Fruit fly (Drosophila melanogaster) whole organism, prepupa: ENCODE data around the gene cana.

ENCODE experiments used
- CG10669 ChIP-seq: fragments of 200-800 bp; sonication (Bioruptor generic); optimal IDR thresholded peaks from 3 replicates; lab custom pipeline; 2018; ENCODE audit warnings: missing biosample characterization, mild to moderate bottlenecking, missing genetic modification characterization, moderate library complexity
- CG11762 ChIP-seq: fragments of 200-800 bp; sonication (Bioruptor generic); optimal IDR thresholded peaks from 3 replicates; lab custom pipeline; 2016; ENCODE audit warnings: missing biosample characterization, missing genetic modification characterization; ENCODE audit not compliant: insufficient read depth
- CG11902 ChIP-seq: fragments of 200-800 bp; sonication (Bioruptor generic); optimal IDR thresholded peaks from 3 replicates; lab custom pipeline; 2016; ENCODE audit warnings: missing biosample characterization, missing genetic modification characterization
- CG1621 ChIP-seq: fragments of 200-800 bp; sonication (Bioruptor generic); optimal IDR thresholded peaks from 3 replicates; lab custom pipeline; 2018; ENCODE audit warnings: missing biosample characterization, mild to moderate bottlenecking, missing genetic modification characterization
- CG16779 ChIP-seq: fragments of 200-800 bp; sonication (Bioruptor generic); optimal IDR thresholded peaks from 3 replicates; lab custom pipeline; 2017; ENCODE audit warnings: missing biosample characterization, mild to moderate bottlenecking, missing genetic modification characterization
- CG3032 ChIP-seq: fragments of 200-800 bp; optimal IDR thresholded peaks from 2 replicates; lab custom pipeline; 2019; ENCODE audit warnings: missing biosample characterization, mild to moderate bottlenecking, missing genetic modification characterization, moderate library complexity
- CG31627 ChIP-seq: fragments of 200-800 bp; sonication (Bioruptor generic); optimal IDR thresholded peaks from 3 replicates; lab custom pipeline; 2016; ENCODE audit warnings: missing biosample characterization, missing genetic modification characterization
- CG34406 ChIP-seq: fragments of 200-800 bp; sonication (Bioruptor generic); optimal IDR thresholded peaks from 3 replicates; lab custom pipeline; 2016; ENCODE audit warnings: missing biosample characterization, missing genetic modification characterization
- CG3919 ChIP-seq: fragments of 200-800 bp; sonication (Bioruptor generic); optimal IDR thresholded peaks from 3 replicates; lab custom pipeline; 2016; ENCODE audit warnings: missing biosample characterization, missing genetic modification characterization
- CG4318 ChIP-seq: fragments of 200-800 bp; sonication (Bioruptor generic); optimal IDR thresholded peaks from 3 replicates; lab custom pipeline; 2017; ENCODE audit warnings: missing biosample characterization, mild to moderate bottlenecking, missing genetic modification characterization
- CG6163 ChIP-seq: fragments of 200-800 bp; sonication (Bioruptor generic); IDR thresholded peaks from 3 replicates; pipeline ENCODE4 v1.3.6; 2022; ENCODE audit warnings: missing biosample characterization, missing genetic modification characterization
- CG6792 ChIP-seq: fragments of 200-800 bp; sonication (Bioruptor generic); optimal IDR thresholded peaks from 3 replicates; lab custom pipeline; 2016; ENCODE audit warnings: missing biosample characterization, missing genetic modification characterization
- CG6808 ChIP-seq: fragments of 200-800 bp; sonication (Bioruptor generic); optimal IDR thresholded peaks from 3 replicates; lab custom pipeline; 2017; ENCODE audit warnings: missing biosample characterization, missing genetic modification characterization, mild to moderate bottlenecking, moderate library complexity, missing genetic modification reagents
- CG6854 ChIP-seq: fragments of 200-800 bp; sonication (Bioruptor generic); optimal IDR thresholded peaks from 2 replicates; lab custom pipeline; 2017; ENCODE audit warnings: missing biosample characterization, mild to moderate bottlenecking, missing genetic modification characterization
- CG7368 ChIP-seq: fragments of 200-800 bp; sonication (Bioruptor generic); optimal IDR thresholded peaks from 3 replicates; lab custom pipeline; 2016; ENCODE audit warnings: missing biosample characterization, missing genetic modification characterization
- CG8319 ChIP-seq: fragments of 200-800 bp; sonication (Bioruptor generic); optimal IDR thresholded peaks from 3 replicates; lab custom pipeline; 2016; ENCODE audit warnings: missing biosample characterization, missing genetic modification characterization
- CG8632 ChIP-seq: fragments of 200-800 bp; sonication (Bioruptor generic); optimal IDR thresholded peaks from 3 replicates; lab custom pipeline; 2016; ENCODE audit warnings: missing biosample characterization, missing genetic modification characterization
- CG9139 ChIP-seq: fragments of 200-800 bp; sonication (Bioruptor generic); optimal IDR thresholded peaks from 3 replicates; lab custom pipeline; 2017; ENCODE audit warnings: missing biosample characterization, mild to moderate bottlenecking, missing genetic modification characterization
- Eip75B ChIP-seq: fragments of 200-800 bp; sonication (Bioruptor generic); optimal IDR thresholded peaks from 3 replicates; lab custom pipeline; 2016; ENCODE audit warnings: missing biosample characterization, missing genetic modification characterization
- Eip78C ChIP-seq: fragments of 200-800 bp; sonication (Bioruptor generic); peaks from one replicate; lab custom pipeline; 2016; ENCODE audit warnings: missing biosample characterization, missing genetic modification characterization
- Eip93F ChIP-seq: fragments of 200-800 bp; sonication (Bioruptor generic); optimal IDR thresholded peaks from 2 replicates; lab custom pipeline; 2016; ENCODE audit warnings: missing biosample characterization, mild to moderate bottlenecking, missing genetic modification characterization
- Ets96B ChIP-seq: fragments of 200-800 bp; optimal IDR thresholded peaks from 2 replicates; lab custom pipeline; 2019; ENCODE audit warnings: missing biosample characterization, mild to moderate bottlenecking, missing genetic modification characterization, moderate library complexity
- Gug ChIP-seq: fragments of 200-800 bp; sonication (Bioruptor generic); IDR thresholded peaks from 2 replicates; pipeline ENCODE4 v1.3.6; 2022; ENCODE audit warnings: missing biosample characterization, missing genetic modification characterization
- Hr38 ChIP-seq: sonication (Bioruptor generic); optimal IDR thresholded peaks from 2 replicates; lab custom pipeline; 2016; ENCODE audit warnings: missing biosample characterization, missing genetic modification characterization
- Hr39 ChIP-seq: fragments of 200-800 bp; sonication (Bioruptor generic); optimal IDR thresholded peaks from 2 replicates; lab custom pipeline; 2016; ENCODE audit warnings: missing biosample characterization, missing genetic modification characterization
- Hr4 ChIP-seq: fragments of 200-800 bp; sonication (Bioruptor generic); optimal IDR thresholded peaks from 3 replicates; lab custom pipeline; 2016; ENCODE audit warnings: missing biosample characterization, missing genetic modification characterization
- Lpt ChIP-seq: fragments of 200-800 bp; sonication (Bioruptor generic); optimal IDR thresholded peaks from 3 replicates; lab custom pipeline; 2016; ENCODE audit warnings: missing biosample characterization, missing genetic modification characterization
- Met ChIP-seq: fragments of 200-800 bp; sonication (Bioruptor generic); optimal IDR thresholded peaks from 3 replicates; lab custom pipeline; 2016; ENCODE audit warnings: missing biosample characterization, missing genetic modification characterization
- OdsH ChIP-seq: fragments of 200-800 bp; sonication (Bioruptor generic); optimal IDR thresholded peaks from 3 replicates; lab custom pipeline; 2016; ENCODE audit warnings: missing biosample characterization, missing genetic modification characterization
- Smox ChIP-seq: fragments of 200-800 bp; sonication (Bioruptor generic); optimal IDR thresholded peaks from 3 replicates; lab custom pipeline; 2016; ENCODE audit warnings: missing biosample characterization, missing genetic modification characterization
- Sox102F ChIP-seq: fragments of 200-800 bp; sonication (Bioruptor generic); optimal IDR thresholded peaks from 2 replicates; lab custom pipeline; 2016; ENCODE audit warnings: missing biosample characterization, mild to moderate bottlenecking, missing genetic modification characterization
- Sox15 ChIP-seq: fragments of 200-800 bp; sonication (Bioruptor generic); optimal IDR thresholded peaks from 3 replicates; lab custom pipeline; 2016; ENCODE audit warnings: missing biosample characterization, missing genetic modification characterization
- achi ChIP-seq: fragments of 200-800 bp; sonication (Bioruptor generic); optimal IDR thresholded peaks from 3 replicates; lab custom pipeline; 2016; ENCODE audit warnings: missing biosample characterization, missing genetic modification characterization
- acj6 ChIP-seq: fragments of 200-800 bp; sonication (Bioruptor generic); optimal IDR thresholded peaks from 3 replicates; lab custom pipeline; 2016; ENCODE audit warnings: missing biosample characterization, missing genetic modification characterization
- cyc ChIP-seq: fragments of 200-800 bp; sonication (Bioruptor generic); optimal IDR thresholded peaks from 3 replicates; lab custom pipeline; 2016; ENCODE audit warnings: missing biosample characterization, missing genetic modification characterization
- dsx ChIP-seq: fragments of 200-800 bp; optimal IDR thresholded peaks from 3 replicates; lab custom pipeline; 2019; ENCODE audit warnings: missing biosample characterization, mild to moderate bottlenecking, missing genetic modification characterization, moderate library complexity; ENCODE audit not compliant: poor library complexity, severe bottlenecking
- eg ChIP-seq: fragments of 200-800 bp; sonication (Bioruptor generic); IDR thresholded peaks from 3 replicates; pipeline ENCODE4 v1.3.6; 2022; ENCODE audit warnings: missing biosample characterization, missing genetic modification characterization
- esn ChIP-seq: fragments of 200-800 bp; sonication (Bioruptor generic); optimal IDR thresholded peaks from 2 replicates; lab custom pipeline; 2016; ENCODE audit warnings: missing biosample characterization, mild to moderate bottlenecking, missing genetic modification characterization, moderate library complexity
- fd85E ChIP-seq: fragments of 200-800 bp; sonication (Bioruptor generic); optimal IDR thresholded peaks from 3 replicates; lab custom pipeline; 2016; ENCODE audit warnings: missing biosample characterization, missing genetic modification characterization
- fkh ChIP-seq: fragments of 200-800 bp; sonication (Bioruptor generic); optimal IDR thresholded peaks from 3 replicates; lab custom pipeline; 2017; ENCODE audit warnings: missing biosample characterization, mild to moderate bottlenecking, missing genetic modification characterization, moderate library complexity
- lz ChIP-seq: fragments of 200-800 bp; sonication (Bioruptor generic); optimal IDR thresholded peaks from 3 replicates; lab custom pipeline; 2016; ENCODE audit warnings: missing biosample characterization, missing genetic modification characterization
- salr ChIP-seq, 2 experiments: fragments of 200-800 bp; sonication (Bioruptor generic); optimal IDR thresholded peaks; 3 replicates each; lab custom pipeline; 2016 to 2018; ENCODE audit warnings: missing biosample characterization in 2 of 2, missing genetic modification characterization in 2 of 2, mild to moderate bottlenecking in 1 of 2
- spab ChIP-seq: fragments of 200-800 bp; sonication (Bioruptor generic); optimal IDR thresholded peaks from 2 replicates; lab custom pipeline; 2017; ENCODE audit warnings: missing biosample characterization, mild to moderate bottlenecking, missing genetic modification characterization, missing genetic modification reagents
- ss ChIP-seq, 2 experiments: fragments of 200-800 bp; sonication (Bioruptor generic); optimal IDR thresholded peaks; 2 replicates in 1 of 2; 3 replicates in 1 of 2; lab custom pipeline; 2017 to 2018; ENCODE audit warnings: mild to moderate bottlenecking in 2 of 2, missing biosample characterization in 2 of 2, missing genetic modification characterization in 2 of 2, moderate library complexity in 1 of 2
- svp ChIP-seq: fragments of 200-800 bp; sonication (Bioruptor generic); peaks from one replicate; lab custom pipeline; 2016; ENCODE audit warnings: missing biosample characterization, missing genetic modification characterization
- topi ChIP-seq: fragments of 200-800 bp; sonication (Bioruptor generic); optimal IDR thresholded peaks from 3 replicates; lab custom pipeline; 2016; ENCODE audit warnings: missing biosample characterization, missing genetic modification characterization
- vri ChIP-seq: fragments of 200-800 bp; sonication (Bioruptor generic); optimal IDR thresholded peaks from 3 replicates; lab custom pipeline; 2016; ENCODE audit warnings: missing biosample characterization, mild to moderate bottlenecking, missing genetic modification characterization

Gene cana

dm6 chr2L:11323917-11324316 lies 54.3 kb downstream of the cana start (continued):
- TF ChIP-seq Eip93F (GFP tag; lab: Kevin White, UChicago) (peak; percentile 57), esn (GFP tag; lab: Kevin White, UChicago) (peak; percentile 94), Lpt (GFP tag; lab: Kevin White, UChicago) (peak; percentile 93), eg (GFP tag; lab: Robert Waterston, UW) (peak; percentile 96), lz (GFP tag; lab: Kevin White, UChicago) (peak; percentile 92), CG8632 (GFP tag; lab: Kevin White, UChicago) (peak; percentile 91), ss (GFP tag; optimal IDR thresholded peaks at IDR 0.05; lab: Kevin White, UChicago) (peak; percentile 90 to 94), Hr38 (peak; percentile 24), Hr4 (GFP tag; lab: Kevin White, UChicago) (peak; percentile 95), CG9139 (GFP tag; lab: Kevin White, UChicago) (peak; percentile 94), Smox (GFP tag; lab: Kevin White, UChicago) (peak; percentile 89), vri (GFP tag; lab: Kevin White, UChicago) (peak; percentile 92), CG6808 (GFP tag; lab: Kevin White, UChicago) (peak; percentile 94), Hr39 (peak; percentile 94), fd85E (peak; percentile 71), salr (GFP tag; optimal IDR thresholded peaks at IDR 0.05; lab: Kevin White, UChicago) (peak; percentile 93 to 94), CG4318 (peak; percentile 86), spab (GFP tag; lab: Kevin White, UChicago) (peak; percentile 93), Sox15 (GFP tag; lab: Kevin White, UChicago) (peak; percentile 82), OdsH (GFP tag; lab: Kevin White, UChicago) (peak; percentile 92), acj6 (peak; percentile 95), CG34406 (GFP tag; lab: Kevin White, UChicago) (peak; percentile 91), Sox102F (peak; percentile 93), achi (GFP tag; lab: Kevin White, UChicago) (peak; percentile 93), CG1621 (tag; lab: Kevin White, UChicago) (peak; percentile 96), Gug (GFP tag; lab: Robert Waterston, UW) (peak; percentile 91)
- TF ChIP-seq, all 60 proteins: peak for 59

DNA sequence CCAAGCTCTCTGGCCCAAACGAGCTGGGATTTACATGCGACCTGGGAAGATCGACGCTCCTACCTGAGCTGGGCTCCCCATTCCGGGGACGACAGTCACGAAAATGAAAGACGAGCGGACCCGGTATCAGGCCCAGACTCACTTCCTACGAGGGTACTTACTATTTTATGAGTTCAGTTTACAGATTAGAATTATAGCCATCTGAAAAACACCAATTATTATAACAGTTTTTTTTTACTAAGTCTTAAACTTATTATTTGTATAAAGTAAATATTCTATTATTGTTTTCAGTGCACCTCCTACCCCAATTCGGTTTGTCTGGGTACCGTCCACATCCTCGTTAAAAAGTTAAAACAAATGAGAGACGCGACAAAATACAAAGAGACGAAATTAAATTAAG lies 56.8 kb downstream of the cana start:
- peak; percentile 15 for TF ChIP-seq CG34406 (GFP tag; lab: Kevin White, UChicago)
- peak; percentile 85 for TF ChIP-seq svp (GFP tag; lab: Kevin White, UChicago)
- peak; percentile 59 for TF ChIP-seq Met (GFP tag; lab: Kevin White, UChicago)
- TF ChIP-seq Hr4 (GFP tag; lab: Kevin White, UChicago): no peak
- no peak for TF ChIP-seq CG11762 (GFP tag; lab: Kevin White, UChicago)
- peak; percentile 16 for TF ChIP-seq acj6
- TF ChIP-seq Sox15 (GFP tag; lab: Kevin White, UChicago): peak; percentile 11
- no peak for TF ChIP-seq CG6854 (GFP tag; lab: Kevin White, UChicago)
- TF ChIP-seq Eip75B (GFP tag; lab: Kevin White, UChicago): peak; percentile 53
- peak; percentile 52 for TF ChIP-seq achi (GFP tag; lab: Kevin White, UChicago)
- TF ChIP-seq dsx (GFP tag; lab: Kevin White, UChicago): peak; percentile 28
- peak; percentile 39 for TF ChIP-seq lz (GFP tag; lab: Kevin White, UChicago)
- no peak for TF ChIP-seq CG4318
- TF ChIP-seq vri (GFP tag; lab: Kevin White, UChicago): no peak
- no peak for TF ChIP-seq esn (GFP tag; lab: Kevin White, UChicago)
- no peak for TF ChIP-seq CG16779 (tag; lab: Kevin White, UChicago)
- TF ChIP-seq spab (GFP tag; lab: Kevin White, UChicago): peak; percentile 35
- peak; percentile 46 for TF ChIP-seq Ets96B (tag; lab: Kevin White, UChicago)
- peak; percentile 83 for TF ChIP-seq CG6163
- no peak for TF ChIP-seq Sox102F
- TF ChIP-seq topi: peak; percentile 60
- TF ChIP-seq cyc: peak; percentile 69
- TF ChIP-seq CG6792 (GFP tag; lab: Kevin White, UChicago): peak; percentile 41
- peak; percentile 16 for TF ChIP-seq CG7368
- peak; percentile 41 for TF ChIP-seq CG3032 (tag; lab: Kevin White, UChicago)
- no peak for TF ChIP-seq CG9139 (GFP tag; lab: Kevin White, UChicago)
- no peak for TF ChIP-seq CG31627 (GFP tag; lab: Kevin White, UChicago)
- TF ChIP-seq ss (GFP tag; optimal IDR thresholded peaks at IDR 0.05; lab: Kevin White, UChicago): peak in 1 of 2 experiments; percentile 39
- peak; percentile 34 for TF ChIP-seq CG10669 (GFP tag; lab: Kevin White, UChicago)
- no peak for TF ChIP-seq Lpt (GFP tag; lab: Kevin White, UChicago)
- TF ChIP-seq CG11902 (GFP tag; lab: Kevin White, UChicago): peak; percentile 69
- TF ChIP-seq CG6808 (GFP tag; lab: Kevin White, UChicago): peak; percentile 25
- peak; percentile 19 for TF ChIP-seq CG8319 (GFP tag; lab: Kevin White, UChicago)
- TF ChIP-seq Eip78C (GFP tag; lab: Kevin White, UChicago): peak; percentile 84
- peak; percentile 58 for TF ChIP-seq CG3919
- TF ChIP-seq OdsH (GFP tag; lab: Kevin White, UChicago): peak; percentile 15
- TF ChIP-seq eg (GFP tag; lab: Robert Waterston, UW): no peak
- TF ChIP-seq fkh (GFP tag; lab: Kevin White, UChicago): no peak
